Worm (Caenorhabditis elegans) whole organism, L4/young adult: ENCODE data around the gene pzf-1.

ENCODE experiments used
- W03F9.2 ChIP-seq: fragments of 150-350 bp; optimal IDR thresholded peaks from 2 replicates; lab custom pipeline; 2014; ENCODE audit warnings: missing biosample characterization, missing genetic modification characterization
- dao-5 ChIP-seq: sonication (generic microtip); optimal IDR thresholded peaks from 2 replicates; lab custom pipeline; 2016; ENCODE audit warnings: missing genotype, missing genetic modification characterization, moderate library complexity, missing compliant biosample characterization
- him-1 ChIP-seq: sonication (generic microtip); optimal IDR thresholded peaks from 2 replicates; lab custom pipeline; 2016; ENCODE audit warnings: missing genotype, missing genetic modification reagents, missing genetic modification characterization, missing compliant biosample characterization

pzf-1 gene

ce11 chrV:15880033-15880432 is 48.2 kb downstream of the pzf-1 start:
- TF ChIP-seq him-1 (tag; lab: Kevin White, UChicago) (no peak), W03F9.2 (tag; lab: Kevin White, UChicago) (no peak), dao-5 (no peak)

ce11 chrV:15879508-15879907 is 48.7 kb downstream of the pzf-1 start, which contains the start of gene nhr-84:
Gene nhr-84, minus strand, starts transcription at chrV:15879608.
- TF ChIP-seq him-1 (tag; lab: Kevin White, UChicago) (no peak), dao-5 (no peak), W03F9.2 (tag; lab: Kevin White, UChicago) (no peak)
